Fruit fly (Drosophila melanogaster): ENCODE results near the gene Cp36.
A peak's percentile ranks its signal among the peaks of the same experiment; 100 is the strongest.

Cp36 gene

dm6 chrX:8479031-8479568 is at the start of gene Cp36:
Gene Cp36, plus strand, starts transcription at chrX:8479319.
- TF ChIP-seq Crg-1 (GFP tag; optimal IDR thresholded peaks at IDR 0.05): peak; percentile 81
- TF ChIP-seq bab1 (GFP tag; optimal IDR thresholded peaks at IDR 0.05): peak; percentile 94
- no peak for TF ChIP-seq Hr96 (GFP tag; optimal IDR thresholded peaks at IDR 0.05)
- peak; percentile 65 for TF ChIP-seq CG1620 (GFP tag; optimal IDR thresholded peaks at IDR 0.05)

DNA sequence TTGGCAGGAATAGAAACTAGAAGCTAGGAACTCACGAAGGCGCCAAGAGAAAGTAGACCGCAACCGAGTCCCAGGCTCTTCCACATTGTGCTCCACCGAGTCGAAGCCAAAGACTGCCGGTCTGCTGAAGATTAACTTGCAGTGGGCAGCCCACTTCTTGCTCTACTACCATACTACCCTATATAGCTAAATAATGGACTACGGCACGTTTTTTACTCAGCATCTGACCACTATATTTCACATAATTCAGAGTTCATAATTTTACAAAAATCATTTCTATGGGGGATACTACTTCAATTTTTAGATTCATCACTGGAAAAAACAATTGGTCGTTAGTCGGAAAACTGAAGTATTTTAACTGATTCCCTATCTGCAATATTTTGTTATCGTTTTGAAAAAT is 45.4 kb upstream of the Cp36 start, which contains the start of gene CG32712:
CG32712 (minus strand) TSS at position 101 of the 400 bp plus-strand sequence.
- TF ChIP-seq CG14711 (tag; optimal IDR thresholded peaks at IDR 0.05): no peak
- TF ChIP-seq Clk (GFP tag; optimal IDR thresholded peaks at IDR 0.05): no peak
- TF ChIP-seq Mnt (GFP tag; optimal IDR thresholded peaks at IDR 0.05): no peak
- no peak for TF ChIP-seq cic (GFP tag; optimal IDR thresholded peaks at IDR 0.05)
- TF ChIP-seq CG11617 (GFP tag; optimal IDR thresholded peaks at IDR 0.05): no peak
- no peak for TF ChIP-seq pad (GFP tag; optimal IDR thresholded peaks at IDR 0.05)
- TF ChIP-seq bab1 (GFP tag; optimal IDR thresholded peaks at IDR 0.05): no peak
- no peak for TF ChIP-seq kay (GFP tag; ENCODE audit: borderline replicate concordance)
- TF ChIP-seq CG7045 (GFP tag; optimal IDR thresholded peaks at IDR 0.05): no peak
- no peak for TF ChIP-seq Hr96 (GFP tag; optimal IDR thresholded peaks at IDR 0.05)
- TF ChIP-seq CG5204 (GFP tag; optimal IDR thresholded peaks at IDR 0.05): no peak
- TF ChIP-seq CG12768 (GFP tag; optimal IDR thresholded peaks at IDR 0.05): no peak
- no peak for TF ChIP-seq toe (GFP tag; optimal IDR thresholded peaks at IDR 0.05)
- no peak for TF ChIP-seq CG7101 (tag; optimal IDR thresholded peaks at IDR 0.05)
- no peak for TF ChIP-seq CG1620 (GFP tag; optimal IDR thresholded peaks at IDR 0.05)
- no peak for TF ChIP-seq tj (GFP tag; optimal IDR thresholded peaks at IDR 0.05)
- no peak for TF ChIP-seq Crg-1 (GFP tag; optimal IDR thresholded peaks at IDR 0.05)
- no peak for TF ChIP-seq CG33017 (tag; optimal IDR thresholded peaks at IDR 0.05)
- no peak for TF ChIP-seq ovo (GFP tag; optimal IDR thresholded peaks at IDR 0.05)

DNA sequence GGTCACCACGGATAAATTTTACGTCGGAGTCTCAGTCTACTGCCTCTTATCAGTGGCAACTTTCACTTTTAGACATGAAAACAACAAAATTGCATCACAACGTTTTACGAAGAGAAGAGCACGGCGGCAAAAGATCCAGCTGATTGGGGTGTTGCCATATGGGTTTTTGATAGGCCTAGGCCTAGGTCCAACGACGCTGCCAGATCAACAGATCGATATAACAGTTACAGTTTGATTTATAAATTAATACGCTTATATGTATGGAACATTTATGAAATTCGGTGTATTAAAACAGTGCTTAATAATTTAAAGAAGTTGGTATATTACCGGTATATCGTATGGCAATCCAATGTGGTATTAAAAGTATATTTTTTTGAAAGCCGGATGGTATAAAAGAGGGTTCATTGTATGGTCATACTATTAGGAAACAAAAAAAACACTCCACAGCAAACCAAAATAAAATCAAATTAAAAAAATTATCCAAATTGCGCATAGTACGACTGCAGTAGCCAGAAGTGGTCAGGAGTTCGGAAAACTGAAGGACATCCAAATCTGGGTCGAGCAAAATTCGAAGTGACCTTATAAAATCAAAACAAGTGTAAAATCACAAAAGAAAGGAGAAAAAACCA is 42.3 kb upstream of the Cp36 start, which contains the start of gene CG1440:
CG1440 (plus strand) TSS at position 402 of the 629 bp plus-strand sequence.
- TF ChIP-seq bab1 (GFP tag; optimal IDR thresholded peaks at IDR 0.05) (peak; percentile 89), Mnt (GFP tag; optimal IDR thresholded peaks at IDR 0.05) (peak; percentile 59), CG14711 (tag; optimal IDR thresholded peaks at IDR 0.05) (peak; percentile 61), Crg-1 (GFP tag; optimal IDR thresholded peaks at IDR 0.05) (no peak), CG1620 (GFP tag; optimal IDR thresholded peaks at IDR 0.05) (peak; percentile 14), CG11617 (GFP tag; optimal IDR thresholded peaks at IDR 0.05) (peak; percentile 33), cic (GFP tag; optimal IDR thresholded peaks at IDR 0.05) (no peak), CG7101 (tag; optimal IDR thresholded peaks at IDR 0.05) (peak; percentile 57)

dm6 chrX:8437285-8438110 is 41.6 kb upstream of the Cp36 start, which contains the start of gene Miga:
Gene Miga, minus strand, starts transcription at chrX:8437820.
- TF ChIP-seq cnc (optimal IDR thresholded peaks at IDR 0.05): no peak
- peak; percentile 100 for TF ChIP-seq ovo (GFP tag; optimal IDR thresholded peaks at IDR 0.05)
- no peak for TF ChIP-seq toe (GFP tag; optimal IDR thresholded peaks at IDR 0.05)
- no peak for TF ChIP-seq CG33017 (tag; optimal IDR thresholded peaks at IDR 0.05)
- TF ChIP-seq CG7045 (GFP tag; optimal IDR thresholded peaks at IDR 0.05): no peak
- TF ChIP-seq CG11617 (GFP tag; optimal IDR thresholded peaks at IDR 0.05): no peak
- TF ChIP-seq Hr96 (GFP tag; optimal IDR thresholded peaks at IDR 0.05): no peak
- TF ChIP-seq Clk (GFP tag; optimal IDR thresholded peaks at IDR 0.05): no peak
- TF ChIP-seq CG1620 (GFP tag; optimal IDR thresholded peaks at IDR 0.05): no peak
- TF ChIP-seq Crg-1 (GFP tag; optimal IDR thresholded peaks at IDR 0.05): peak; percentile 10
- TF ChIP-seq CG12768 (GFP tag; optimal IDR thresholded peaks at IDR 0.05): no peak
- TF ChIP-seq CG7101 (tag; optimal IDR thresholded peaks at IDR 0.05): no peak
- peak; percentile 96 for TF ChIP-seq pad (GFP tag; optimal IDR thresholded peaks at IDR 0.05)
- TF ChIP-seq bab1 (GFP tag; optimal IDR thresholded peaks at IDR 0.05): peak; percentile 33
- TF ChIP-seq tj (GFP tag; optimal IDR thresholded peaks at IDR 0.05): peak; percentile 62
- TF ChIP-seq CG5204 (GFP tag; optimal IDR thresholded peaks at IDR 0.05): no peak
- TF ChIP-seq Mnt (GFP tag; optimal IDR thresholded peaks at IDR 0.05): peak; percentile 21
- no peak for TF ChIP-seq cic (GFP tag; optimal IDR thresholded peaks at IDR 0.05)
- TF ChIP-seq CG14711 (tag; optimal IDR thresholded peaks at IDR 0.05): no peak
- no peak for TF ChIP-seq kay (GFP tag; ENCODE audit: borderline replicate concordance)

DNA sequence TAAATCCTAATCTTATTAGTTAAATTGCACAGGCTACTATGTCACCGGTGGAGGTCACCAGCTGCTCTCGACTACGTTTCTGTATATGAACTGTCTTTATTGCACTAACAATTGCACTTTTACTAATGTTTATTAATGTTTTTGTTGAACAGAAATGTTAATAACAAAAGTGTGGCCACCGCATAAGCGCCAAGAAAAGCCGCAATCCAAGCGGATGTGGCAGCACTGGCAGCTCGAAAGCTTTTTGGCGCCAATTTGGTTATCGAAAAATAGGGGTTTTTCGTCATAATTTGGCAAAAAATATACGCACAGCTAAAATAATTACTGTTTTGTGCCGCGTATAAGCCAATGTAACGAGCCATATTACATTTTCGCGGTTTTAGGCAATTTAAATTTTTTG is 37.0 kb upstream of the Cp36 start, which contains the start of gene CG12123:
CG12123 (minus strand) TSS at position 188 of the 400 bp plus-strand sequence.
- no peak for TF ChIP-seq CG7101 (tag; optimal IDR thresholded peaks at IDR 0.05)
- TF ChIP-seq CG12768 (GFP tag; optimal IDR thresholded peaks at IDR 0.05): no peak
- no peak for TF ChIP-seq tj (GFP tag; optimal IDR thresholded peaks at IDR 0.05)
- TF ChIP-seq cic (GFP tag; optimal IDR thresholded peaks at IDR 0.05): no peak
- peak; percentile 67 for TF ChIP-seq bab1 (GFP tag; optimal IDR thresholded peaks at IDR 0.05)
- no peak for TF ChIP-seq CG7045 (GFP tag; optimal IDR thresholded peaks at IDR 0.05)
- TF ChIP-seq toe (GFP tag; optimal IDR thresholded peaks at IDR 0.05): no peak
- TF ChIP-seq cnc (optimal IDR thresholded peaks at IDR 0.05): no peak

dm6 chrX:8442912-8443311 is 36.2 kb upstream of the Cp36 start:
- TF ChIP-seq CG1620 (GFP tag; optimal IDR thresholded peaks at IDR 0.05) (no peak), bab1 (GFP tag; optimal IDR thresholded peaks at IDR 0.05) (peak; percentile 29), kay (GFP tag; ENCODE audit: borderline replicate concordance) (peak; percentile 30)
